Worm (Caenorhabditis elegans) whole organism, L4 larva: Measurements from ENCODE around the gene ZK177.12.
A peak's percentile ranks its signal among the peaks of the same experiment; 100 is the strongest.

Experiments
- R02D3.7 ChIP-seq: fragments of 150-350 bp; sonication (generic microtip); optimal IDR thresholded peaks from 3 replicates; lab custom pipeline; 2014; ENCODE audit warnings: missing biosample characterization, missing genetic modification characterization
- T26A8.4 ChIP-seq: fragments of 200-800 bp; sonication (Bioruptor generic); IDR thresholded peaks from 2 replicates; pipeline ENCODE4 v1.3.6; 2022; ENCODE audit warnings: missing genetic modification characterization, missing compliant biosample characterization
- aha-1 ChIP-seq: fragments of 150-350 bp; peaks from one replicate; lab custom pipeline; 2014; ENCODE audit warnings: missing biosample characterization, missing genetic modification characterization
- arid-1 ChIP-seq: fragments of 200-800 bp; sonication (Bioruptor generic); conservative IDR thresholded peaks from 2 replicates; pipeline ENCODE4 v1.3.6; 2022; ENCODE audit warnings: missing genetic modification reagents, missing genetic modification characterization, missing compliant biosample characterization
- ceh-28 ChIP-seq: fragments of 150-350 bp; optimal IDR thresholded peaks from 2 replicates; lab custom pipeline; 2014; ENCODE audit warnings: missing biosample characterization, missing genetic modification reagents, missing genetic modification characterization
- ceh-62 ChIP-seq: sonication (generic microtip); optimal IDR thresholded peaks from 2 replicates; lab custom pipeline; 2017; ENCODE audit warnings: missing biosample characterization, missing genetic modification characterization
- ctbp-1 ChIP-seq: fragments of 200-800 bp; sonication (Bioruptor generic); IDR thresholded peaks from 2 replicates; pipeline ENCODE4 v1.3.6; 2022; ENCODE audit warnings: missing genetic modification reagents, missing genetic modification characterization, missing compliant biosample characterization
- daf-16 ChIP-seq, 3 experiments: sonication (generic microtip); optimal IDR thresholded peaks; 2 replicates each; lab custom pipeline; 2016 to 2017; ENCODE audit warnings: missing genetic modification characterization in 3 of 3, missing genetic modification reagents in 3 of 3, mild to moderate bottlenecking in 2 of 3, missing compliant biosample characterization in 2 of 3, missing biosample characterization in 1 of 3, moderate library complexity in 1 of 3
- daf-19 ChIP-seq: fragments of 200-800 bp; sonication (Bioruptor generic); conservative IDR thresholded peaks from 2 replicates; pipeline ENCODE4 v1.3.6; 2022; ENCODE audit warnings: missing genetic modification characterization, missing compliant biosample characterization
- dmd-6 ChIP-seq: fragments of 200-800 bp; sonication (Bioruptor generic); IDR thresholded peaks from 2 replicates; pipeline ENCODE4 v1.3.6; 2022; ENCODE audit warnings: missing genetic modification reagents, missing genetic modification characterization, missing compliant biosample characterization
- dpl-1 ChIP-seq: fragments of 150-350 bp; optimal IDR thresholded peaks from 2 replicates; lab custom pipeline; 2014; ENCODE audit warnings: missing biosample characterization, missing genetic modification reagents, missing genetic modification characterization
- duxl-1 ChIP-seq: sonication (generic microtip); optimal IDR thresholded peaks from 2 replicates; lab custom pipeline; 2016; ENCODE audit warnings: mild to moderate bottlenecking, missing genetic modification characterization, moderate library complexity, missing compliant biosample characterization; ENCODE audit not compliant: poor library complexity
- gei-8 ChIP-seq: fragments of 200-800 bp; sonication (Bioruptor generic); optimal IDR thresholded peaks from 2 replicates; lab custom pipeline; 2018; ENCODE audit warnings: mild to moderate bottlenecking, missing genetic modification characterization, missing compliant biosample characterization
- hlh-11 ChIP-seq: fragments of 200-800 bp; sonication (Bioruptor generic); optimal IDR thresholded peaks from 2 replicates; lab custom pipeline; 2018; ENCODE audit warnings: mild to moderate bottlenecking, missing genetic modification characterization, missing compliant biosample characterization
- jun-1 ChIP-seq: fragments of 150-350 bp; optimal IDR thresholded peaks from 2 replicates; lab custom pipeline; 2014; ENCODE audit warnings: missing biosample characterization, missing genetic modification reagents, missing genetic modification characterization
- lin-13 ChIP-seq: fragments of 150-350 bp; optimal IDR thresholded peaks from 2 replicates; lab custom pipeline; 2014; ENCODE audit warnings: missing biosample characterization, missing genetic modification reagents, missing genetic modification characterization
- lin-39 ChIP-seq: fragments of 150-350 bp; optimal IDR thresholded peaks from 2 replicates; lab custom pipeline; 2014; ENCODE audit warnings: missing biosample characterization, missing genetic modification reagents, missing genetic modification characterization
- lsy-2 ChIP-seq, 2 experiments: fragments of 150-350 bp in 1 of 2; sonication (generic microtip) in 1 of 2; optimal IDR thresholded peaks; 2 replicates each; lab custom pipeline; 2014 to 2017; ENCODE audit warnings: missing biosample characterization in 2 of 2, missing genetic modification characterization in 2 of 2
- mdt-29 ChIP-seq: fragments of 200-800 bp; sonication (Bioruptor generic); IDR thresholded peaks from 2 replicates; pipeline ENCODE4 v1.3.6; 2022; ENCODE audit warnings: missing genetic modification reagents, missing genetic modification characterization, missing compliant biosample characterization
- mxl-2 ChIP-seq: fragments of 200-800 bp; sonication (Bioruptor generic); conservative IDR thresholded peaks from 2 replicates; pipeline ENCODE4 v1.3.6; 2022; ENCODE audit warnings: missing genetic modification reagents, missing genetic modification characterization, missing compliant biosample characterization
- nhr-111 ChIP-seq: fragments of 200-800 bp; sonication (Bioruptor generic); optimal IDR thresholded peaks from 2 replicates; lab custom pipeline; 2018; ENCODE audit warnings: mild to moderate bottlenecking, missing genetic modification characterization, missing compliant biosample characterization
- nhr-76 ChIP-seq: fragments of 150-350 bp; optimal IDR thresholded peaks from 2 replicates; lab custom pipeline; 2014; ENCODE audit warnings: missing biosample characterization, missing genetic modification characterization
- rbr-2 ChIP-seq: sonication (generic microtip); optimal IDR thresholded peaks from 2 replicates; lab custom pipeline; 2016; ENCODE audit warnings: missing genotype, missing genetic modification characterization, missing compliant biosample characterization
- set-16 ChIP-seq: fragments of 200-800 bp; sonication (Bioruptor generic); IDR thresholded peaks from 2 replicates; pipeline ENCODE4 v1.3.6; 2022; ENCODE audit warnings: missing genetic modification reagents, missing genetic modification characterization, missing compliant biosample characterization
- skn-1 ChIP-seq: fragments of 150-350 bp; optimal IDR thresholded peaks from 2 replicates; lab custom pipeline; 2014; ENCODE audit warnings: missing biosample characterization, missing genetic modification characterization
- spr-1 ChIP-seq: sonication (generic microtip); optimal IDR thresholded peaks from 2 replicates; lab custom pipeline; 2016; ENCODE audit warnings: mild to moderate bottlenecking, missing genetic modification characterization, missing compliant biosample characterization
- tra-1 ChIP-seq: fragments of 200-800 bp; sonication (Bioruptor generic); IDR thresholded peaks from 2 replicates; pipeline ENCODE4 v1.3.6; 2022; ENCODE audit warnings: missing genetic modification reagents, missing genetic modification characterization, missing compliant biosample characterization
- unc-39 ChIP-seq: sonication (generic microtip); optimal IDR thresholded peaks from 2 replicates; lab custom pipeline; 2017; ENCODE audit warnings: missing biosample characterization, missing genetic modification characterization
- unc-62 ChIP-seq, 3 experiments: fragments of 150-350 bp in 1 of 3; sonication (generic microtip); optimal IDR thresholded peaks in 2 of 3; peaks in 1 of 3; 1 replicate in 1 of 3; 2 replicates in 2 of 3; lab custom pipeline; 2014 to 2017; ENCODE audit warnings: missing biosample characterization in 3 of 3, missing genetic modification characterization in 3 of 3, missing genetic modification reagents in 3 of 3, missing genotype in 1 of 3
- vab-7 ChIP-seq: fragments of 200-800 bp; sonication (Bioruptor generic); IDR thresholded peaks from 2 replicates; pipeline ENCODE4 v1.3.6; 2022; ENCODE audit warnings: missing genetic modification reagents, missing genetic modification characterization, missing compliant biosample characterization
- zip-11 ChIP-seq: fragments of 200-800 bp; sonication (Bioruptor generic); IDR thresholded peaks from 2 replicates; pipeline ENCODE4 v1.3.6; 2022; ENCODE audit warnings: missing genetic modification characterization, missing compliant biosample characterization
- zip-2 ChIP-seq: fragments of 150-350 bp; optimal IDR thresholded peaks from 2 replicates; lab custom pipeline; 2014; ENCODE audit warnings: missing biosample characterization, missing genetic modification characterization
- ztf-7 ChIP-seq: fragments of 150-350 bp; optimal IDR thresholded peaks from 2 replicates; lab custom pipeline; 2014; ENCODE audit warnings: missing biosample characterization, missing genetic modification characterization

ZK177.12 gene

ce11 chrII:5474946-5475345, 46.6 kb upstream of the ZK177.12 start, which contains the start of gene ilcr-2:
TSS of gene ilcr-2 (plus strand) at chrII:5475246.
- TF ChIP-seq aha-1 (tag; lab: Kevin White, UChicago), result no peak

- no peak for TF ChIP-seq unc-39 (tag; lab: Kevin White, UChicago)
- no peak for TF ChIP-seq daf-19 (GFP tag; lab: Robert Waterston, UW)
- TF ChIP-seq dpl-1 (GFP tag; lab: Kevin White, UChicago), result no peak
- no peak for TF ChIP-seq duxl-1 (tag; lab: Kevin White, UChicago)
- no peak for TF ChIP-seq lsy-2 (tag; optimal IDR thresholded peaks at IDR 0.05; lab: Kevin White, UChicago)
- TF ChIP-seq lin-39 (tag; lab: Kevin White, UChicago), result no peak
- no peak for TF ChIP-seq daf-16 (GFP tag; optimal IDR thresholded peaks at IDR 0.05; lab: Kevin White, UChicago)
- no peak for TF ChIP-seq daf-16 (tag; optimal IDR thresholded peaks at IDR 0.05; lab: Kevin White, UChicago)
- no peak for TF ChIP-seq set-16
- TF ChIP-seq jun-1 (tag; lab: Kevin White, UChicago), result no peak
Observed at ce11 chrII:5478318-5478717, 43.2 kb upstream of the ZK177.12 start, which contains the start of gene F56D1.1. TSS of gene F56D1.1 (plus strand) at chrII:5478618.

- TF ChIP-seq tra-1 (no peak), ceh-62 (tag; lab: Kevin White, UChicago) (no peak), unc-62 (GFP tag; optimal IDR thresholded peaks at IDR 0.05 in 1 of 2; lab: Kevin White, UChicago) (peak in 1 of 2 experiments; percentile 98), unc-62 (tag; optimal IDR thresholded peaks at IDR 0.05; lab: Kevin White, UChicago) (no peak), lin-13 (GFP tag; lab: Kevin White, UChicago) (no peak), zip-2 (tag; lab: Kevin White, UChicago) (no peak)
Observed at ce11 chrII:5481982-5482381, 39.5 kb upstream of the ZK177.12 start, which contains the start of gene cal-8. TSS of gene cal-8 (minus strand) at chrII:5482041.

ce11 chrII:5487844-5488243, 33.7 kb upstream of the ZK177.12 start, which contains the start of gene nep-5:
TSS of gene nep-5 (plus strand) at chrII:5488144.
- TF ChIP-seq arid-1 (no peak), nhr-111 (GFP tag; lab: Kevin White, UChicago) (no peak), R02D3.7 (no peak), T26A8.4 (no peak)

DNA sequence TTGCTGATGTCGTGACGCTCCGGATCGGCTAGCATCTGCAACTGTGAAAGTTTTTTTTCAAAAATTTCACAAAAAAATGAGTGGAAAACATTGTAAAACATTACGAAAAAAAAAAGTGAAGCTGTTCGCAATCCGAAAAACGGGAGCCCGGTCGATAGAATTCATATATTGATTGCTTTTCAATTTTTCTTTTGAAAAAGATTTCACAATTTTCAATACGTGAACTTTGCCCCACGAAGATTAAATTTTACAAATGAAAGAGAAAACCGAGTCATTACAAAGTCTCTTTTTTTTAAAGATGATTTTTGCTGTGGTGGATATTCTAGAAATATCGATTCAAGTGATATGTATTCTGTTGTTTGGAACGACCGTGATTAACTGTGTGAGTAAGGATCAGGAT, 27.1 kb upstream of the ZK177.12 start, which contains the start of gene F12A10.6:
TSS of gene F12A10.6 (minus strand) at position 101 of the 400 bp plus-strand sequence.
- TF ChIP-seq ceh-28 (tag; lab: Kevin White, UChicago), result no peak
- no peak for TF ChIP-seq zip-11
- no peak for TF ChIP-seq mxl-2 (GFP tag; lab: Robert Waterston, UW)
- TF ChIP-seq daf-16 (GFP tag; optimal IDR thresholded peaks at IDR 0.05; lab: Kevin White, UChicago), result no peak
- no peak for TF ChIP-seq daf-16 (tag; optimal IDR thresholded peaks at IDR 0.05; lab: Kevin White, UChicago)
- TF ChIP-seq gei-8 (GFP tag; lab: Kevin White, UChicago), result no peak
- no peak for TF ChIP-seq mdt-29 (GFP tag; lab: Robert Waterston, UW)
- TF ChIP-seq nhr-76, result no peak
- no peak for TF ChIP-seq hlh-11
- no peak for TF ChIP-seq ctbp-1
- TF ChIP-seq vab-7 (GFP tag; lab: Robert Waterston, UW), result no peak
- no peak for TF ChIP-seq ztf-7 (tag; lab: Kevin White, UChicago)
- TF ChIP-seq unc-62 (GFP tag; optimal IDR thresholded peaks at IDR 0.05 in 1 of 2; lab: Kevin White, UChicago), result no peak
- no peak for TF ChIP-seq unc-62 (tag; optimal IDR thresholded peaks at IDR 0.05; lab: Kevin White, UChicago)
- no peak for TF ChIP-seq dmd-6 (GFP tag; lab: Robert Waterston, UW)
- TF ChIP-seq skn-1 (tag; lab: Kevin White, UChicago), result no peak
- no peak for TF ChIP-seq rbr-2
- TF ChIP-seq spr-1 (tag; lab: Kevin White, UChicago), result no peak
